Worm (Caenorhabditis elegans) whole organism, L1 larva: ENCODE results near the gene C50H2.4.

Experiments used
- C34B4.2 ChIP-seq: sonication (generic microtip); optimal IDR thresholded peaks from 2 replicates; lab custom pipeline; 2017; ENCODE audit warnings: mild to moderate bottlenecking, missing genetic modification characterization, missing compliant biosample characterization
- aha-1 ChIP-seq: fragments of 150-350 bp; optimal IDR thresholded peaks from 2 replicates; lab custom pipeline; 2014; ENCODE audit warnings: missing biosample characterization, missing genetic modification characterization
- alr-1 ChIP-seq: fragments of 200-800 bp; sonication (Bioruptor generic); optimal IDR thresholded peaks from 2 replicates; lab custom pipeline; 2018; ENCODE audit warnings: borderline replicate concordance, mild to moderate bottlenecking, missing genetic modification characterization, missing compliant biosample characterization
- ceh-88 ChIP-seq: fragments of 200-800 bp; sonication (Bioruptor generic); IDR thresholded peaks from 2 replicates; pipeline ENCODE4 v1.3.6; 2022; ENCODE audit warnings: missing genetic modification characterization, missing compliant biosample characterization
- ces-1 ChIP-seq: fragments of 150-350 bp; optimal IDR thresholded peaks from 2 replicates; lab custom pipeline; 2014; ENCODE audit warnings: missing biosample characterization, missing genetic modification reagents, missing genetic modification characterization
- efl-1 ChIP-seq, 4 experiments: fragments of 150-350 bp; optimal IDR thresholded peaks in 3 of 4; peaks in 1 of 4; 1 replicate in 1 of 4; 2 replicates in 3 of 4; lab custom pipeline; 2014; ENCODE audit warnings: missing biosample characterization in 2 of 4, missing genetic modification characterization in 2 of 4, missing genetic modification reagents in 2 of 4
- egl-13 ChIP-seq: sonication (generic microtip); optimal IDR thresholded peaks from 2 replicates; lab custom pipeline; 2016; ENCODE audit warnings: missing genotype, missing genetic modification reagents, missing genetic modification characterization, missing compliant biosample characterization
- elt-2 ChIP-seq: sonication (generic microtip); optimal IDR thresholded peaks from 2 replicates; lab custom pipeline; 2016; ENCODE audit warnings: missing genetic modification characterization, mild to moderate bottlenecking, inconsistent platforms, missing compliant biosample characterization, missing genetic modification reagents
- elt-3 ChIP-seq, 6 experiments: fragments of 150-350 bp in 1 of 6; sonication (generic microtip); optimal IDR thresholded peaks; 2 replicates each; lab custom pipeline; 2017 to 2018; ENCODE audit warnings: missing biosample characterization in 6 of 6, missing genetic modification characterization in 6 of 6, inconsistent platforms in 1 of 6
- ets-5 ChIP-seq: fragments of 200-800 bp; sonication (Bioruptor generic); IDR thresholded peaks from 2 replicates; pipeline ENCODE4 v1.3.6; 2022; ENCODE audit warnings: missing genetic modification characterization, missing compliant biosample characterization
- fkh-4 ChIP-seq: sonication (generic microtip); optimal IDR thresholded peaks from 2 replicates; lab custom pipeline; 2016; ENCODE audit warnings: missing compliant biosample characterization, missing genetic modification characterization, borderline replicate concordance
- fkh-8 ChIP-seq: sonication (generic microtip); optimal IDR thresholded peaks from 2 replicates; lab custom pipeline; 2016; ENCODE audit warnings: mild to moderate bottlenecking, missing genetic modification characterization, missing compliant biosample characterization
- grh-1 ChIP-seq: fragments of 200-800 bp; sonication (Bioruptor generic); IDR thresholded peaks from 2 replicates; pipeline ENCODE4 v1.3.6; 2022; ENCODE audit warnings: missing genetic modification reagents, missing genetic modification characterization, missing compliant biosample characterization
- hlh-4 ChIP-seq: sonication (generic microtip); optimal IDR thresholded peaks from 2 replicates; lab custom pipeline; 2016; ENCODE audit warnings: mild to moderate bottlenecking, missing genetic modification characterization, missing compliant biosample characterization
- hpl-2 ChIP-seq: fragments of 150-350 bp; optimal IDR thresholded peaks from 2 replicates; lab custom pipeline; 2014; ENCODE audit warnings: missing biosample characterization, missing genetic modification reagents, missing genetic modification characterization
- jun-1 ChIP-seq: fragments of 150-350 bp; optimal IDR thresholded peaks from 2 replicates; lab custom pipeline; 2014; ENCODE audit warnings: missing biosample characterization, missing genetic modification reagents, missing genetic modification characterization
- lin-14 ChIP-seq: fragments of 200-800 bp; sonication (Bioruptor generic); optimal IDR thresholded peaks from 2 replicates; lab custom pipeline; 2018; ENCODE audit warnings: mild to moderate bottlenecking, missing genetic modification characterization, moderate library complexity, missing compliant biosample characterization
- lin-35 ChIP-seq, 2 experiments: fragments of 150-350 bp; optimal IDR thresholded peaks; 2 replicates each; lab custom pipeline; 2014; ENCODE audit warnings: missing biosample characterization in 2 of 2, missing genetic modification characterization in 2 of 2, missing genetic modification reagents in 2 of 2
- lin-39 ChIP-seq: fragments of 150-350 bp; optimal IDR thresholded peaks from 2 replicates; lab custom pipeline; 2014; ENCODE audit warnings: missing biosample characterization, missing genetic modification reagents, missing genetic modification characterization
- lsy-2 ChIP-seq, 2 experiments: fragments of 150-350 bp; optimal IDR thresholded peaks; 2 replicates each; lab custom pipeline; 2014; ENCODE audit warnings: missing biosample characterization in 2 of 2, missing genetic modification characterization in 2 of 2
- nhr-11 ChIP-seq: fragments of 150-350 bp; optimal IDR thresholded peaks from 2 replicates; lab custom pipeline; 2014; ENCODE audit warnings: missing biosample characterization, missing genetic modification characterization
- nhr-47 ChIP-seq: sonication (generic microtip); optimal IDR thresholded peaks from 2 replicates; lab custom pipeline; 2016; ENCODE audit warnings: mild to moderate bottlenecking, missing genetic modification characterization, moderate library complexity, missing compliant biosample characterization
- nhr-71 ChIP-seq: sonication (generic microtip); optimal IDR thresholded peaks from 2 replicates; lab custom pipeline; 2016; ENCODE audit warnings: mild to moderate bottlenecking, missing genetic modification characterization, moderate library complexity, missing compliant biosample characterization
- nhr-84 ChIP-seq: sonication (generic microtip); optimal IDR thresholded peaks from 2 replicates; lab custom pipeline; 2017; ENCODE audit warnings: missing biosample characterization, missing genetic modification characterization
- nhr-90 ChIP-seq: sonication (generic microtip); optimal IDR thresholded peaks from 2 replicates; lab custom pipeline; 2016; ENCODE audit warnings: mild to moderate bottlenecking, missing genetic modification characterization, missing compliant biosample characterization; ENCODE audit not compliant: poor library complexity
- pqm-1 ChIP-seq: sonication (generic microtip); optimal IDR thresholded peaks from 3 replicates; lab custom pipeline; 2017; ENCODE audit warnings: missing biosample characterization, missing genetic modification characterization
- snpc-4 ChIP-seq: fragments of 150-350 bp; optimal IDR thresholded peaks from 2 replicates; lab custom pipeline; 2014; ENCODE audit warnings: missing biosample characterization, missing genetic modification characterization
- snu-23 ChIP-seq: sonication (generic microtip); optimal IDR thresholded peaks from 2 replicates; lab custom pipeline; 2016; ENCODE audit warnings: missing genetic modification characterization, missing compliant biosample characterization
- sox-4 ChIP-seq: sonication (generic microtip); optimal IDR thresholded peaks from 2 replicates; lab custom pipeline; 2016; ENCODE audit warnings: missing genetic modification characterization, missing compliant biosample characterization
- sptf-1 ChIP-seq: fragments of 150-350 bp; optimal IDR thresholded peaks from 2 replicates; lab custom pipeline; 2014; ENCODE audit warnings: missing biosample characterization, missing genetic modification characterization
- tbx-2 ChIP-seq: sonication (generic microtip); optimal IDR thresholded peaks from 2 replicates; lab custom pipeline; 2016; ENCODE audit warnings: missing genetic modification characterization, missing compliant biosample characterization
- tlp-1 ChIP-seq: fragments of 150-350 bp; optimal IDR thresholded peaks from 2 replicates; lab custom pipeline; 2014; ENCODE audit warnings: missing biosample characterization, missing genetic modification characterization
- vab-15 ChIP-seq: sonication (generic microtip); optimal IDR thresholded peaks from 2 replicates; lab custom pipeline; 2017; ENCODE audit warnings: missing genotype, mild to moderate bottlenecking, missing genetic modification characterization, missing compliant biosample characterization
- zip-4 ChIP-seq: fragments of 200-800 bp; sonication (Bioruptor generic); optimal IDR thresholded peaks from 2 replicates; lab custom pipeline; 2018; ENCODE audit warnings: mild to moderate bottlenecking, missing genetic modification characterization, moderate library complexity, missing compliant biosample characterization
- ztf-4 ChIP-seq: fragments of 150-350 bp; optimal IDR thresholded peaks from 2 replicates; lab custom pipeline; 2014; ENCODE audit warnings: missing biosample characterization, missing genetic modification characterization

Gene C50H2.4

DNA sequence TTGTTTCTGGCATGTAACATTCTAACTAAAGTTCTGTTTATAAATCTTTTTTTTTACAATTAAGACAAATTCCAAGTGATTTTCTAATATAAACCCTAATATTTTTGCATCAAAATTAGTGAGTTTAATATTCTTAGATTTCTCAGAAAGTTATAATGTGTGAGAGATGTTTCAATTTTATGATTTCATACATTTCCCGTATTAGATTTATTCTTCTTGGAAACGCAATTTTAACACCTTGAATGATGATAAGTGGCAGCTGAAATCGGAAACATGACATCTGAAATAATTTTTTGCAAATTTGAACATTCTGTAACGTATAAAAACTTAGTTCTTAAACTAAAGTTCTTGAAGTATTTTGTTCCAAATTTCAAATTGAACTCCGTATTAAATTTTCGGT, 15.6 kb upstream of the C50H2.4 start:
- TF ChIP-seq vab-15 (no peak), snpc-4 (tag; lab: Kevin White, UChicago) (no peak), hlh-4 (tag; lab: Kevin White, UChicago) (peak; percentile 94), nhr-47 (tag; lab: Kevin White, UChicago) (peak; percentile 66), nhr-71 (tag; lab: Kevin White, UChicago) (peak; percentile 42), egl-13 (tag; lab: Kevin White, UChicago) (peak; percentile 67), sptf-1 (no peak), fkh-8 (tag; lab: Kevin White, UChicago) (peak; percentile 43)

DNA sequence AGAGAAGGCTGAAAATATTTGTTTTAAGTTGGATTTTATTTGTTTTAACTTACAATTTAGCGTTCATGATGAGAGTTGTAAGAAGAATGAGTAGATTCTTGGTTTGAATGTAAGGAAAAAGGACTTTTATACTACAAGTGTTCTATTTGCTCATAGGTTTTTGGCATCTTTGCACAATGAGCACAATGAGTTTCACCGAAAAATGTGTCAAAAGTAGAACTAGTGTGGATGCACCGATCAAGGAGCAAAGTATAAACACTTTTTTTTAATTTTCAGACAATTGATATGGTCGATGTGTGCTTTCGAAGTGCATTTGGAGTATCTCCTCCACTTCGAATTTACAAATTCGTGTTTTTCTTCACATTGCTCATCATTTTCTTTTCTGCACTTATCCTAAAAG, 10.7 kb upstream of the C50H2.4 start, which contains the start of gene fipr-11:
Gene fipr-11, minus strand, starts transcription at position 101 of the 400 bp plus-strand sequence.
- TF ChIP-seq lin-39 (no peak), vab-15 (no peak), ces-1 (GFP tag; lab: Kevin White, UChicago) (no peak), tlp-1 (tag; lab: Kevin White, UChicago) (no peak)

DNA sequence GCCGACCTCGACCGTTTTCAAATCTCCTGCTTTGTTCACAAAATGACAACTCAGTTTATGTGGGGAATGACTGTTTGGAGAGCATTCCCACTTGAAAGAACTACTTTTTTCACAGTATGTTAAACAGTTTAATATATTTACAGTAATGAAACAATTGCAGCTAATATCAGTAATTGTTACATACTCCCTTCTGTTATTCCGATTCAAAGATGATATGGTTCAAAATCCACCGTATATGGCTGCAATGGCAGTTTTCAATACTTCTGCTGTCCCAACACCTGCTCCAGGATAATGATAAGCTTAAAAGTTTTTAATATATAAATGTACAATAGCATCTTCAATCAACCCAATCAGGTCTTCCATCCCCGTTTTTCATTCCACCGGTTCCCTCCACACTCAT, 9.6 kb upstream of the C50H2.4 start:
- TF ChIP-seq egl-13 (tag; lab: Kevin White, UChicago) (no peak), efl-1 (optimal IDR thresholded peaks at IDR 0.05; lab: Kevin White, UChicago) (no peak), efl-1 (GFP tag; optimal IDR thresholded peaks at IDR 0.05 in 1 of 2; lab: Kevin White, UChicago) (no peak)

DNA sequence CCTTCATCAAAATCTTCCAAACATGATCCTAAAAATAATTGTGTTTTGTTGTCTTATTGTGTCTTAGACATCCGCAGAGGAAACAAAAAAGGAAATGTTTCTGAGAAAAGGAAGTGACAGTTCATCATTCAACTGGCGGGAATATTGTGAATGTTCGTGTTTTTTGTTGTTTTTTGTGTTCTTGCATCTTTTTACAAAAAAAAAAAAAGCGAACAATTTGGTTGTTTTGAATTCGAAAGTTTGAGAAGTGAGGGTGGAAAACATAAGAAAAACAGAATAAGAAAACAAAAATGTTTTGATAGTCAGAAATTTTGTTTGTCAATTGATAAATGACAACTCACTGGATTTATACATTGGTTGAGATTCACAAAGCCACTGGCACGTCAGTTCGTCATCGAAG, 7.1 kb upstream of the C50H2.4 start:
- TF ChIP-seq ztf-4 (tag; lab: Kevin White, UChicago) (no peak), grh-1 (GFP tag; lab: Robert Waterston, UW) (no peak), jun-1 (tag; lab: Kevin White, UChicago) (no peak), fkh-4 (tag; lab: Kevin White, UChicago) (no peak), ceh-88 (GFP tag; lab: Robert Waterston, UW) (no peak), nhr-90 (tag; lab: Kevin White, UChicago) (no peak), tbx-2 (tag; lab: Kevin White, UChicago) (no peak), elt-2 (tag; lab: Kevin White, UChicago) (no peak), sox-4 (no peak), zip-4 (GFP tag; lab: Kevin White, UChicago) (no peak), ets-5 (GFP tag; lab: Robert Waterston, UW) (no peak), nhr-84 (no peak), lin-35 (GFP tag; optimal IDR thresholded peaks at IDR 0.05; lab: Kevin White, UChicago) (no peak), aha-1 (no peak), vab-15 (no peak), elt-3 (tag; optimal IDR thresholded peaks at IDR 0.05; lab: Kevin White, UChicago) (no peak), nhr-11 (no peak), efl-1 (optimal IDR thresholded peaks at IDR 0.05; lab: Kevin White, UChicago) (no peak), efl-1 (GFP tag; optimal IDR thresholded peaks at IDR 0.05 in 1 of 2; lab: Kevin White, UChicago) (no peak), hpl-2 (GFP tag; lab: Kevin White, UChicago) (no peak)

DNA sequence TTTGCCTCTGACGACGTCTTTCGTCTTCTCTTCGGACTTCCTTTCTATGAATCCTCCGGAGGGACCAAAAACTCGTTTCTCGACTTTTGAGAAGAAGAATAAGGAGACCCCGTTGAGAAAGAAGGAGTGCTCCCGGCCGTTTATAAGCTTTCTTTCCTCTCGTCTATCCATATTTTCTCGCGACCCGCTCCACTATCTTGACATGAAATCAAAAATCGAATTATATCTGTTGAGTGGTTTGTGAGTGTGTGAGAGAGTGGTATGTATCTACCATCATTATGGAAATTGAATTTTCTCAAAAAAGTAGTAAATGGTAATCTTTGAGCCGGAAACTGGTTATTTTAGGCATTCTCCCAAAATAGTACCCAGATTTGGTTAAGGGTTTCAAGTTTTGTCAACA, 5.6 kb upstream of the C50H2.4 start:
- TF ChIP-seq lin-14, result peak; percentile 70
- no peak for TF ChIP-seq sox-4

DNA sequence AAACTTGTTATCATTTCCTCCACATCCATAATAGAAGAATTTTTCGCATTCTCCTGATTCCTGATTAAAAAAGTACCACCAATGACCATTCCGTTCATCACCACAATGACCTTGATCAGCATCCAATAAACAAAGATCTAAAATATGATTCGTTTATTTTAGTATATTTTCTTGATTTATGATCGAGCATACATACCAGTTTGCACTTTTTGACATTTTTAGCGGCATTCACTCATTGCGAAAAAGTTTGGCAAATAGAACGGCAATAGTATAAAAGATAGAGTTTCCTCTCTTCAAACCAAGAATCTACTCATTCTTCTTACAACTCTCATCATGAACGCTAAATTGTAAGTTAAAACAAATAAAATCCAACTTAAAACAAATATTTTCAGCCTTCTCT, 2.9 kb upstream of the C50H2.4 start, which contains the start of gene fipr-10:
Gene fipr-10, plus strand, starts transcription at position 301 of the 400 bp plus-strand sequence.
- TF ChIP-seq pqm-1 (tag; lab: Kevin White, UChicago) (no peak), ceh-88 (GFP tag; lab: Robert Waterston, UW) (no peak), lsy-2 (tag; optimal IDR thresholded peaks at IDR 0.05; lab: Kevin White, UChicago) (no peak), nhr-71 (tag; lab: Kevin White, UChicago) (no peak), C34B4.2 (tag; lab: Kevin White, UChicago) (no peak), snu-23 (GFP tag; lab: Kevin White, UChicago) (no peak), alr-1 (no peak), hlh-4 (tag; lab: Kevin White, UChicago) (no peak), hpl-2 (GFP tag; lab: Kevin White, UChicago) (no peak)
- TF ChIP-seq, all 84 proteins: peak for 0
